Fruit fly (Drosophila melanogaster) whole organism, prepupa: Measurements from ENCODE around the gene DCTN6-p27.

Experiments
- CG10631 ChIP-seq: fragments of 200-800 bp; sonication (Bioruptor generic); optimal IDR thresholded peaks from 2 replicates; lab custom pipeline; 2016; ENCODE audit warnings: missing biosample characterization, missing genetic modification characterization
- CG11294 ChIP-seq: fragments of 200-800 bp; sonication (Bioruptor generic); IDR thresholded peaks from 2 replicates; pipeline ENCODE4 v1.3.6; 2022; ENCODE audit warnings: missing biosample characterization, missing genetic modification characterization
- CG11762 ChIP-seq: fragments of 200-800 bp; sonication (Bioruptor generic); optimal IDR thresholded peaks from 3 replicates; lab custom pipeline; 2016; ENCODE audit warnings: missing biosample characterization, missing genetic modification characterization; ENCODE audit not compliant: insufficient read depth
- CG15336 ChIP-seq: fragments of 200-800 bp; sonication (Bioruptor generic); IDR thresholded peaks from 2 replicates; pipeline ENCODE4 v1.3.6; 2022; ENCODE audit warnings: missing biosample characterization, missing genetic modification characterization
- CG1621 ChIP-seq: fragments of 200-800 bp; sonication (Bioruptor generic); optimal IDR thresholded peaks from 3 replicates; lab custom pipeline; 2018; ENCODE audit warnings: missing biosample characterization, mild to moderate bottlenecking, missing genetic modification characterization
- CG16779 ChIP-seq: fragments of 200-800 bp; sonication (Bioruptor generic); optimal IDR thresholded peaks from 3 replicates; lab custom pipeline; 2017; ENCODE audit warnings: missing biosample characterization, mild to moderate bottlenecking, missing genetic modification characterization
- CG3032 ChIP-seq: fragments of 200-800 bp; optimal IDR thresholded peaks from 2 replicates; lab custom pipeline; 2019; ENCODE audit warnings: missing biosample characterization, mild to moderate bottlenecking, missing genetic modification characterization, moderate library complexity
- CG31627 ChIP-seq: fragments of 200-800 bp; sonication (Bioruptor generic); optimal IDR thresholded peaks from 3 replicates; lab custom pipeline; 2016; ENCODE audit warnings: missing biosample characterization, missing genetic modification characterization
- CG32006 ChIP-seq: fragments of 200-800 bp; sonication (Bioruptor generic); optimal IDR thresholded peaks from 3 replicates; lab custom pipeline; 2017; ENCODE audit warnings: missing biosample characterization, mild to moderate bottlenecking, missing genetic modification characterization
- CG34406 ChIP-seq: fragments of 200-800 bp; sonication (Bioruptor generic); optimal IDR thresholded peaks from 3 replicates; lab custom pipeline; 2016; ENCODE audit warnings: missing biosample characterization, missing genetic modification characterization
- CG3919 ChIP-seq: fragments of 200-800 bp; sonication (Bioruptor generic); optimal IDR thresholded peaks from 3 replicates; lab custom pipeline; 2016; ENCODE audit warnings: missing biosample characterization, missing genetic modification characterization
- CG4318 ChIP-seq: fragments of 200-800 bp; sonication (Bioruptor generic); optimal IDR thresholded peaks from 3 replicates; lab custom pipeline; 2017; ENCODE audit warnings: missing biosample characterization, mild to moderate bottlenecking, missing genetic modification characterization
- CG6163 ChIP-seq: fragments of 200-800 bp; sonication (Bioruptor generic); IDR thresholded peaks from 3 replicates; pipeline ENCODE4 v1.3.6; 2022; ENCODE audit warnings: missing biosample characterization, missing genetic modification characterization
- CG6276 ChIP-seq: fragments of 200-800 bp; sonication (Bioruptor generic); optimal IDR thresholded peaks from 2 replicates; lab custom pipeline; 2017; ENCODE audit warnings: missing biosample characterization, mild to moderate bottlenecking, missing genetic modification characterization
- CG6792 ChIP-seq: fragments of 200-800 bp; sonication (Bioruptor generic); optimal IDR thresholded peaks from 3 replicates; lab custom pipeline; 2016; ENCODE audit warnings: missing biosample characterization, missing genetic modification characterization
- CG6808 ChIP-seq: fragments of 200-800 bp; sonication (Bioruptor generic); optimal IDR thresholded peaks from 3 replicates; lab custom pipeline; 2017; ENCODE audit warnings: missing biosample characterization, missing genetic modification characterization, mild to moderate bottlenecking, moderate library complexity, missing genetic modification reagents
- CG6854 ChIP-seq: fragments of 200-800 bp; sonication (Bioruptor generic); optimal IDR thresholded peaks from 2 replicates; lab custom pipeline; 2017; ENCODE audit warnings: missing biosample characterization, mild to moderate bottlenecking, missing genetic modification characterization
- CG7368 ChIP-seq: fragments of 200-800 bp; sonication (Bioruptor generic); optimal IDR thresholded peaks from 3 replicates; lab custom pipeline; 2016; ENCODE audit warnings: missing biosample characterization, missing genetic modification characterization
- CG8119 ChIP-seq: fragments of 200-800 bp; sonication (Bioruptor generic); IDR thresholded peaks from 3 replicates; pipeline ENCODE4 v1.3.6; 2022; ENCODE audit warnings: missing biosample characterization, missing genetic modification characterization
- CG8632 ChIP-seq: fragments of 200-800 bp; sonication (Bioruptor generic); optimal IDR thresholded peaks from 3 replicates; lab custom pipeline; 2016; ENCODE audit warnings: missing biosample characterization, missing genetic modification characterization
- CG9139 ChIP-seq: fragments of 200-800 bp; sonication (Bioruptor generic); optimal IDR thresholded peaks from 3 replicates; lab custom pipeline; 2017; ENCODE audit warnings: missing biosample characterization, mild to moderate bottlenecking, missing genetic modification characterization
- Eip75B ChIP-seq: fragments of 200-800 bp; sonication (Bioruptor generic); optimal IDR thresholded peaks from 3 replicates; lab custom pipeline; 2016; ENCODE audit warnings: missing biosample characterization, missing genetic modification characterization
- Eip78C ChIP-seq: fragments of 200-800 bp; sonication (Bioruptor generic); peaks from one replicate; lab custom pipeline; 2016; ENCODE audit warnings: missing biosample characterization, missing genetic modification characterization
- Ets21C ChIP-seq: fragments of 200-800 bp; sonication (Bioruptor generic); optimal IDR thresholded peaks from 3 replicates; lab custom pipeline; 2016; ENCODE audit warnings: missing biosample characterization, missing genetic modification characterization
- Ets96B ChIP-seq: fragments of 200-800 bp; optimal IDR thresholded peaks from 2 replicates; lab custom pipeline; 2019; ENCODE audit warnings: missing biosample characterization, mild to moderate bottlenecking, missing genetic modification characterization, moderate library complexity
- Hr38 ChIP-seq: sonication (Bioruptor generic); optimal IDR thresholded peaks from 2 replicates; lab custom pipeline; 2016; ENCODE audit warnings: missing biosample characterization, missing genetic modification characterization
- Hr39 ChIP-seq: fragments of 200-800 bp; sonication (Bioruptor generic); optimal IDR thresholded peaks from 2 replicates; lab custom pipeline; 2016; ENCODE audit warnings: missing biosample characterization, missing genetic modification characterization
- Hr4 ChIP-seq: fragments of 200-800 bp; sonication (Bioruptor generic); optimal IDR thresholded peaks from 3 replicates; lab custom pipeline; 2016; ENCODE audit warnings: missing biosample characterization, missing genetic modification characterization
- Lpt ChIP-seq: fragments of 200-800 bp; sonication (Bioruptor generic); optimal IDR thresholded peaks from 3 replicates; lab custom pipeline; 2016; ENCODE audit warnings: missing biosample characterization, missing genetic modification characterization
- Met ChIP-seq: fragments of 200-800 bp; sonication (Bioruptor generic); optimal IDR thresholded peaks from 3 replicates; lab custom pipeline; 2016; ENCODE audit warnings: missing biosample characterization, missing genetic modification characterization
- OdsH ChIP-seq: fragments of 200-800 bp; sonication (Bioruptor generic); optimal IDR thresholded peaks from 3 replicates; lab custom pipeline; 2016; ENCODE audit warnings: missing biosample characterization, missing genetic modification characterization
- Sox14 ChIP-seq: fragments of 200-800 bp; sonication (Bioruptor generic); optimal IDR thresholded peaks from 3 replicates; lab custom pipeline; 2016; ENCODE audit warnings: missing biosample characterization, missing genetic modification characterization
- Sox15 ChIP-seq: fragments of 200-800 bp; sonication (Bioruptor generic); optimal IDR thresholded peaks from 3 replicates; lab custom pipeline; 2016; ENCODE audit warnings: missing biosample characterization, missing genetic modification characterization
- achi ChIP-seq: fragments of 200-800 bp; sonication (Bioruptor generic); optimal IDR thresholded peaks from 3 replicates; lab custom pipeline; 2016; ENCODE audit warnings: missing biosample characterization, missing genetic modification characterization
- acj6 ChIP-seq: fragments of 200-800 bp; sonication (Bioruptor generic); optimal IDR thresholded peaks from 3 replicates; lab custom pipeline; 2016; ENCODE audit warnings: missing biosample characterization, missing genetic modification characterization
- cyc ChIP-seq: fragments of 200-800 bp; sonication (Bioruptor generic); optimal IDR thresholded peaks from 3 replicates; lab custom pipeline; 2016; ENCODE audit warnings: missing biosample characterization, missing genetic modification characterization
- dac ChIP-seq: fragments of 200-800 bp; sonication (Bioruptor generic); optimal IDR thresholded peaks from 2 replicates; lab custom pipeline; 2017; ENCODE audit warnings: missing biosample characterization, mild to moderate bottlenecking, missing genetic modification characterization
- dsx ChIP-seq: fragments of 200-800 bp; optimal IDR thresholded peaks from 3 replicates; lab custom pipeline; 2019; ENCODE audit warnings: missing biosample characterization, mild to moderate bottlenecking, missing genetic modification characterization, moderate library complexity; ENCODE audit not compliant: poor library complexity, severe bottlenecking
- esn ChIP-seq: fragments of 200-800 bp; sonication (Bioruptor generic); optimal IDR thresholded peaks from 2 replicates; lab custom pipeline; 2016; ENCODE audit warnings: missing biosample characterization, mild to moderate bottlenecking, missing genetic modification characterization, moderate library complexity
- fd59A ChIP-seq: fragments of 200-800 bp; sonication (Bioruptor generic); optimal IDR thresholded peaks from 2 replicates; lab custom pipeline; 2017; ENCODE audit warnings: missing biosample characterization, mild to moderate bottlenecking, missing genetic modification characterization, missing genetic modification reagents
- fkh ChIP-seq: fragments of 200-800 bp; sonication (Bioruptor generic); optimal IDR thresholded peaks from 3 replicates; lab custom pipeline; 2017; ENCODE audit warnings: missing biosample characterization, mild to moderate bottlenecking, missing genetic modification characterization, moderate library complexity
- lz ChIP-seq: fragments of 200-800 bp; sonication (Bioruptor generic); optimal IDR thresholded peaks from 3 replicates; lab custom pipeline; 2016; ENCODE audit warnings: missing biosample characterization, missing genetic modification characterization
- net ChIP-seq: fragments of 200-800 bp; sonication (Bioruptor generic); optimal IDR thresholded peaks from 3 replicates; lab custom pipeline; 2016; ENCODE audit warnings: missing biosample characterization, missing genetic modification characterization
- spab ChIP-seq: fragments of 200-800 bp; sonication (Bioruptor generic); optimal IDR thresholded peaks from 2 replicates; lab custom pipeline; 2017; ENCODE audit warnings: missing biosample characterization, mild to moderate bottlenecking, missing genetic modification characterization, missing genetic modification reagents
- svp ChIP-seq: fragments of 200-800 bp; sonication (Bioruptor generic); peaks from one replicate; lab custom pipeline; 2016; ENCODE audit warnings: missing biosample characterization, missing genetic modification characterization
- topi ChIP-seq: fragments of 200-800 bp; sonication (Bioruptor generic); optimal IDR thresholded peaks from 3 replicates; lab custom pipeline; 2016; ENCODE audit warnings: missing biosample characterization, missing genetic modification characterization
- vri ChIP-seq: fragments of 200-800 bp; sonication (Bioruptor generic); optimal IDR thresholded peaks from 3 replicates; lab custom pipeline; 2016; ENCODE audit warnings: missing biosample characterization, mild to moderate bottlenecking, missing genetic modification characterization

DCTN6-p27 gene

DNA sequence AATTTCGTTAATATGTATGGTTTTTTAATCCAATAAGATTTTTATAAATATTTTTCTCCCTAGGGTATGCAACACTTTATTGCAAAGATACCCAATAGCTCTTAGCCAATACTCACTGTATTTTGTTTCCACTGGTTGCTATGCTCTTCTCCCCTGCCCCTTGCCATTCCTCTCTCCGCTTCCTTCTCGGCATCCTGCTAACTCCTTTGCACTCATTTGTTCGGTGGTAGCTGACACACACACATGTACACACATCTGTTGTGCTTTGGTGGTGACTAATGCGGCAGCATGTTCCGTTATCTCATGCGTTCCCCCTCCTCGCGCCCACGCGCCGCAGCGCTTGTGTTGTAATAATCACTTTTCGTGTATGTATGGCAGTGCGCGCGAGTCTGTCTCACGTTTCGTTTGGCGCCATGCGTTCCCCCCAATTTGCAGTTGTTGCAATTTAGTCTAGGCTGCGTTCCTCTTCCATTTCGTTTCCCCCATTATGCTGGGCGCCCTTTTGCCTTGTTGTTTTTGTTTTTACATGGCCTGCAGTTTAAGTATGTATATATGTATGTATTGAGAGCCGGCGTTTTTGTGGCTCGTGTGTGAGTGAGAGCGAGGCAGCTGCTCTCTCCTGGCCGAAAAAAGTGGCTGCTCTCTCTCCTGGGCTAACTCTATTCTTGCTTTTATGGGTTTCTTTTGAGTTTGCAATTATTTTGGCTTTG lies 2.8 kb downstream of the DCTN6-p27 start, which contains the start of gene Polr1D (continued):
- TF ChIP-seq CG6163 (GFP tag; lab: Robert Waterston, UW) (peak; percentile 41; the same call in 1 of the 3 replicates), fd59A (GFP tag; lab: Kevin White, UChicago) (peak; percentile 20), lz (GFP tag; lab: Kevin White, UChicago) (peak; percentile 2), esn (peak; percentile 39), CG10631 (GFP tag; lab: Kevin White, UChicago) (peak; percentile 55), Hr38 (GFP tag; lab: Kevin White, UChicago) (no peak), CG8119 (GFP tag; lab: Robert Waterston, UW) (0 out of 3 replicates have a peak, but pooled peaks have one; percentile 30), CG11294 (GFP tag; lab: Robert Waterston, UW) (no peak), CG31627 (GFP tag; lab: Kevin White, UChicago) (no peak), Eip78C (GFP tag; lab: Kevin White, UChicago) (no peak), CG6792 (peak; percentile 14), Met (GFP tag; lab: Kevin White, UChicago) (peak; percentile 43), Hr4 (peak; percentile 35)

- TF ChIP-seq CG1621 (tag; lab: Kevin White, UChicago) (peak; percentile 80), Lpt (GFP tag; lab: Kevin White, UChicago) (peak; percentile 27), dsx (GFP tag; lab: Kevin White, UChicago) (peak; percentile 76), CG16779 (tag; lab: Kevin White, UChicago) (peak; percentile 71), CG9139 (GFP tag; lab: Kevin White, UChicago) (peak; percentile 41), Ets21C (GFP tag; lab: Kevin White, UChicago) (peak; percentile 80), Ets96B (tag; lab: Kevin White, UChicago) (peak; percentile 94), vri (GFP tag; lab: Kevin White, UChicago) (peak; percentile 81), CG8632 (GFP tag; lab: Kevin White, UChicago) (peak; percentile 85), net (GFP tag; lab: Kevin White, UChicago) (peak; percentile 64), Eip75B (GFP tag; lab: Kevin White, UChicago) (peak; percentile 81), cyc (GFP tag; lab: Kevin White, UChicago) (peak; percentile 84), OdsH (GFP tag; lab: Kevin White, UChicago) (peak; percentile 83), achi (GFP tag; lab: Kevin White, UChicago) (peak; percentile 86), svp (GFP tag; lab: Kevin White, UChicago) (peak; percentile 92), fd59A (GFP tag; lab: Kevin White, UChicago) (peak; percentile 74), topi (GFP tag; lab: Kevin White, UChicago) (peak; percentile 90), Sox15 (GFP tag; lab: Kevin White, UChicago) (peak; percentile 65), CG3032 (tag; lab: Kevin White, UChicago) (peak; percentile 83), CG6854 (no peak), CG32006 (GFP tag; lab: Kevin White, UChicago) (peak; percentile 54), CG4318 (peak; percentile 46), Sox14 (GFP tag; lab: Kevin White, UChicago) (peak; percentile 85), CG7368 (GFP tag; lab: Kevin White, UChicago) (peak; percentile 61), Hr38 (GFP tag; lab: Kevin White, UChicago) (no peak), acj6 (GFP tag; lab: Kevin White, UChicago) (peak; percentile 82), CG3919 (GFP tag; lab: Kevin White, UChicago) (peak; percentile 85), CG15336 (GFP tag; lab: Robert Waterston, UW) (no peak), CG6808 (GFP tag; lab: Kevin White, UChicago) (peak; percentile 81), Hr39 (GFP tag; lab: Kevin White, UChicago) (peak; percentile 83), Hr4 (peak; percentile 57), Eip78C (GFP tag; lab: Kevin White, UChicago) (peak; percentile 96), CG8119 (GFP tag; lab: Robert Waterston, UW) (peak; percentile 58; the same call in 2 of the 3 replicates), CG31627 (GFP tag; lab: Kevin White, UChicago) (peak; percentile 88), fkh (GFP tag; lab: Kevin White, UChicago) (no peak), CG34406 (GFP tag; lab: Kevin White, UChicago) (peak; percentile 83), spab (GFP tag; lab: Kevin White, UChicago) (peak; percentile 74), CG11762 (GFP tag; lab: Kevin White, UChicago) (peak; percentile 75), dac (GFP tag; lab: Kevin White, UChicago) (no peak), CG6276 (no peak)
Measured at dm6 chr2L:19135955-19136677, 4.0 kb downstream of the DCTN6-p27 start.
